Worm (Caenorhabditis elegans) whole organism, L1 larva: Measurements from ENCODE around the gene C04A2.15.
A peak's percentile ranks its signal among the peaks of the same experiment; 100 is the strongest.

ENCODE experiments used
- C16A3.4 ChIP-seq: fragments of 150-350 bp; optimal IDR thresholded peaks from 2 replicates; lab custom pipeline; 2014; ENCODE audit warnings: missing biosample characterization, missing genetic modification characterization
- C34B4.2 ChIP-seq: sonication (generic microtip); optimal IDR thresholded peaks from 2 replicates; lab custom pipeline; 2017; ENCODE audit warnings: mild to moderate bottlenecking, missing genetic modification characterization, missing compliant biosample characterization
- F16B12.6 ChIP-seq: fragments of 150-350 bp; optimal IDR thresholded peaks from 2 replicates; lab custom pipeline; 2014; ENCODE audit warnings: missing biosample characterization, missing genetic modification characterization
- Y116A8C.19 ChIP-seq: sonication (generic microtip); optimal IDR thresholded peaks from 2 replicates; lab custom pipeline; 2016; ENCODE audit warnings: missing compliant biosample characterization, missing genetic modification characterization, borderline replicate concordance
- aha-1 ChIP-seq: fragments of 150-350 bp; optimal IDR thresholded peaks from 2 replicates; lab custom pipeline; 2014; ENCODE audit warnings: missing biosample characterization, missing genetic modification characterization
- blmp-1 ChIP-seq: fragments of 150-350 bp; optimal IDR thresholded peaks from 2 replicates; lab custom pipeline; 2014; ENCODE audit warnings: missing biosample characterization, missing genetic modification characterization
- ceh-63 ChIP-seq: fragments of 200-800 bp; sonication (Bioruptor generic); optimal IDR thresholded peaks from 2 replicates; lab custom pipeline; 2018; ENCODE audit warnings: mild to moderate bottlenecking, missing genetic modification characterization, missing compliant biosample characterization
- ceh-8 ChIP-seq: fragments of 200-800 bp; sonication (Bioruptor generic); optimal IDR thresholded peaks from 2 replicates; lab custom pipeline; 2018; ENCODE audit warnings: mild to moderate bottlenecking, missing genetic modification characterization, moderate library complexity, missing compliant biosample characterization
- ceh-88 ChIP-seq: fragments of 200-800 bp; sonication (Bioruptor generic); IDR thresholded peaks from 2 replicates; pipeline ENCODE4 v1.3.6; 2022; ENCODE audit warnings: missing genetic modification characterization, missing compliant biosample characterization
- dpl-1 ChIP-seq, 3 experiments: fragments of 150-350 bp in 2 of 3; sonication (generic microtip) in 1 of 3; optimal IDR thresholded peaks; 2 replicates each; lab custom pipeline; 2014 to 2017; ENCODE audit warnings: missing biosample characterization in 3 of 3, missing genetic modification characterization in 3 of 3, missing genetic modification reagents in 3 of 3
- efl-1 ChIP-seq, 4 experiments: fragments of 150-350 bp; optimal IDR thresholded peaks in 3 of 4; peaks in 1 of 4; 1 replicate in 1 of 4; 2 replicates in 3 of 4; lab custom pipeline; 2014; ENCODE audit warnings: missing biosample characterization in 2 of 4, missing genetic modification characterization in 2 of 4, missing genetic modification reagents in 2 of 4
- egl-13 ChIP-seq: sonication (generic microtip); optimal IDR thresholded peaks from 2 replicates; lab custom pipeline; 2016; ENCODE audit warnings: missing genotype, missing genetic modification reagents, missing genetic modification characterization, missing compliant biosample characterization
- egl-27 ChIP-seq, 2 experiments: fragments of 150-350 bp in 1 of 2; sonication (generic microtip); optimal IDR thresholded peaks; 3 replicates each; lab custom pipeline; 2017 to 2018; ENCODE audit warnings: missing biosample characterization in 2 of 2, missing genetic modification characterization in 2 of 2, missing genetic modification reagents in 2 of 2
- elt-2 ChIP-seq: sonication (generic microtip); optimal IDR thresholded peaks from 2 replicates; lab custom pipeline; 2016; ENCODE audit warnings: missing genetic modification characterization, mild to moderate bottlenecking, inconsistent platforms, missing compliant biosample characterization, missing genetic modification reagents
- elt-3 ChIP-seq, 6 experiments: fragments of 150-350 bp in 1 of 6; sonication (generic microtip); optimal IDR thresholded peaks; 2 replicates each; lab custom pipeline; 2017 to 2018; ENCODE audit warnings: missing biosample characterization in 6 of 6, missing genetic modification characterization in 6 of 6, inconsistent platforms in 1 of 6
- fkh-4 ChIP-seq: sonication (generic microtip); optimal IDR thresholded peaks from 2 replicates; lab custom pipeline; 2016; ENCODE audit warnings: missing compliant biosample characterization, missing genetic modification characterization, borderline replicate concordance
- grh-1 ChIP-seq: fragments of 200-800 bp; sonication (Bioruptor generic); IDR thresholded peaks from 2 replicates; pipeline ENCODE4 v1.3.6; 2022; ENCODE audit warnings: missing genetic modification reagents, missing genetic modification characterization, missing compliant biosample characterization
- hlh-17 ChIP-seq: fragments of 200-800 bp; sonication (Bioruptor generic); optimal IDR thresholded peaks from 2 replicates; lab custom pipeline; 2018; ENCODE audit warnings: missing genetic modification characterization, mild to moderate bottlenecking, missing compliant biosample characterization, moderate library complexity, borderline replicate concordance
- hlh-4 ChIP-seq: sonication (generic microtip); optimal IDR thresholded peaks from 2 replicates; lab custom pipeline; 2016; ENCODE audit warnings: mild to moderate bottlenecking, missing genetic modification characterization, missing compliant biosample characterization
- hpl-2 ChIP-seq: fragments of 150-350 bp; optimal IDR thresholded peaks from 2 replicates; lab custom pipeline; 2014; ENCODE audit warnings: missing biosample characterization, missing genetic modification reagents, missing genetic modification characterization
- irx-1 ChIP-seq: sonication (generic microtip); optimal IDR thresholded peaks from 2 replicates; lab custom pipeline; 2016; ENCODE audit warnings: missing genetic modification characterization, missing compliant biosample characterization
- jun-1 ChIP-seq: fragments of 150-350 bp; optimal IDR thresholded peaks from 2 replicates; lab custom pipeline; 2014; ENCODE audit warnings: missing biosample characterization, missing genetic modification reagents, missing genetic modification characterization
- lin-14 ChIP-seq: fragments of 200-800 bp; sonication (Bioruptor generic); optimal IDR thresholded peaks from 2 replicates; lab custom pipeline; 2018; ENCODE audit warnings: mild to moderate bottlenecking, missing genetic modification characterization, moderate library complexity, missing compliant biosample characterization
- lsy-2 ChIP-seq, 2 experiments: fragments of 150-350 bp; optimal IDR thresholded peaks; 2 replicates each; lab custom pipeline; 2014; ENCODE audit warnings: missing biosample characterization in 2 of 2, missing genetic modification characterization in 2 of 2
- mep-1 ChIP-seq: fragments of 150-350 bp; optimal IDR thresholded peaks from 2 replicates; lab custom pipeline; 2014; ENCODE audit warnings: missing biosample characterization, missing genetic modification characterization
- nhr-19 ChIP-seq: fragments of 200-800 bp; sonication (Bioruptor generic); conservative IDR thresholded peaks from 2 replicates; pipeline ENCODE4 v1.3.6; 2022; ENCODE audit warnings: missing genetic modification characterization, missing compliant biosample characterization
- nhr-20 ChIP-seq: sonication (generic microtip); optimal IDR thresholded peaks from 2 replicates; lab custom pipeline; 2016; ENCODE audit warnings: mild to moderate bottlenecking, missing genetic modification characterization, missing compliant biosample characterization
- nhr-71 ChIP-seq: sonication (generic microtip); optimal IDR thresholded peaks from 2 replicates; lab custom pipeline; 2016; ENCODE audit warnings: mild to moderate bottlenecking, missing genetic modification characterization, moderate library complexity, missing compliant biosample characterization
- nhr-77 ChIP-seq: fragments of 150-350 bp; optimal IDR thresholded peaks from 2 replicates; lab custom pipeline; 2014; ENCODE audit warnings: missing biosample characterization, missing genetic modification characterization
- nhr-85 ChIP-seq: sonication (generic microtip); peaks from one replicate; lab custom pipeline; 2016; ENCODE audit warnings: missing genetic modification characterization, inconsistent platforms, missing compliant biosample characterization
- rnt-1 ChIP-seq: sonication (generic microtip); optimal IDR thresholded peaks from 2 replicates; lab custom pipeline; 2016; ENCODE audit warnings: mild to moderate bottlenecking, missing genetic modification characterization, moderate library complexity, missing compliant biosample characterization
- snpc-4 ChIP-seq: fragments of 150-350 bp; optimal IDR thresholded peaks from 2 replicates; lab custom pipeline; 2014; ENCODE audit warnings: missing biosample characterization, missing genetic modification characterization
- snu-23 ChIP-seq: sonication (generic microtip); optimal IDR thresholded peaks from 2 replicates; lab custom pipeline; 2016; ENCODE audit warnings: missing genetic modification characterization, missing compliant biosample characterization
- tlp-1 ChIP-seq: fragments of 150-350 bp; optimal IDR thresholded peaks from 2 replicates; lab custom pipeline; 2014; ENCODE audit warnings: missing biosample characterization, missing genetic modification characterization
- unc-62 ChIP-seq: fragments of 150-350 bp; optimal IDR thresholded peaks from 2 replicates; lab custom pipeline; 2014; ENCODE audit warnings: missing biosample characterization, missing genetic modification reagents, missing genetic modification characterization
- unc-86 ChIP-seq: sonication (generic microtip); optimal IDR thresholded peaks from 2 replicates; lab custom pipeline; 2016; ENCODE audit warnings: missing genetic modification characterization, missing compliant biosample characterization
- vab-15 ChIP-seq: sonication (generic microtip); optimal IDR thresholded peaks from 2 replicates; lab custom pipeline; 2017; ENCODE audit warnings: missing genotype, mild to moderate bottlenecking, missing genetic modification characterization, missing compliant biosample characterization
- xbp-1 ChIP-seq: sonication (generic microtip); optimal IDR thresholded peaks from 2 replicates; lab custom pipeline; 2016; ENCODE audit warnings: missing genetic modification characterization, missing compliant biosample characterization
- ztf-11 ChIP-seq, 2 experiments: sonication (generic microtip); optimal IDR thresholded peaks; 2 replicates each; lab custom pipeline; 2016 to 2017; ENCODE audit warnings: missing genetic modification characterization in 2 of 2, missing biosample characterization in 1 of 2, missing compliant biosample characterization in 1 of 2

The C04A2.15 gene

DNA sequence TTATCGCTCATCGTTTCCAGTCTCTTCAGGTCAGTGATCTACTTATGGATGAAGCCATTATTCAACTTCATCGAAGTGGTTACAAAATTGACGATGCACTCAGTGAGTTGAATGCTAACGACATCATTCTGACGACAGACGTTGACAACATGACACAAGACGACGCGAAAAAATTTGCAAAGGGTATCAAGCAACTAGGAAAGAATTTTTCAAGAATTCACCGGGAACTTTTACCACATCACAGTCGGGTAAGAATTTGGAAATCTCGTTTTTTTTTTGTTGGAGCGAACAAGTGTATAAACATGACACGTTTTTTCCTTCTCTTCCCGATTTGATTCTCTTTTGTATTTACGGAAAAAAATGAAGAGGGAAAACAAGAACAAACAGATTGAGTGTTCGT, 11.4 kb upstream of the C04A2.15 start:
- TF ChIP-seq dpl-1 (GFP tag; optimal IDR thresholded peaks at IDR 0.05; lab: Kevin White, UChicago) (no peak), egl-27 (tag; optimal IDR thresholded peaks at IDR 0.05; lab: Kevin White, UChicago) (no peak), xbp-1 (tag; lab: Kevin White, UChicago) (no peak), ztf-11 (tag; optimal IDR thresholded peaks at IDR 0.05; lab: Kevin White, UChicago) (no peak), egl-13 (no peak), elt-3 (tag; optimal IDR thresholded peaks at IDR 0.05; lab: Kevin White, UChicago) (no peak), blmp-1 (no peak), snpc-4 (no peak)
- TF ChIP-seq, all 84 proteins: peak for 0

DNA sequence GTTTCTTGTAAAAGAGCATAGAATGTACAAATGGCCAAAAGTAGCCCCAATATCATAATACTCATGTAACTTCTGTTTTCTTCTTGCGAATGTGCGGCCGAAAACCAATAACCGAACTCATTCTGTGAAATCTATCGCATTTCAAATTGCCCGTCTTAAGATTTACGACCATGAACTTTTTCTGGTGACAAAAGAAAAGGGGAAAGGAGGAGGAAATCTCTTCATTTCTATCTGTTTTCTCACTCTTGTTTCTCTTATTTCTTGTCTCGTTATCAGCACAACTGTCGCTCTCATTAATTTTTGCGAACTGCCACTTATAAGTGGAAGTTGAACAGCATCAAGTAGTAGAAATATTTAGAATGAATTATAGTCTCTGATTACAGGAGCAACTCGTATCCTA, 10.9 kb upstream of the C04A2.15 start:
- TF ChIP-seq hlh-4 (tag; lab: Kevin White, UChicago): no peak
- TF ChIP-seq aha-1 (tag; lab: Kevin White, UChicago): no peak
- TF ChIP-seq xbp-1 (tag; lab: Kevin White, UChicago): no peak
- TF ChIP-seq nhr-85 (tag; lab: Kevin White, UChicago): peak; percentile 82
- peak; percentile 54 for TF ChIP-seq rnt-1
- TF ChIP-seq lin-14: peak; percentile 83
- no peak for TF ChIP-seq C34B4.2 (tag; lab: Kevin White, UChicago)
- TF ChIP-seq grh-1 (GFP tag; lab: Robert Waterston, UW): no peak
- no peak for TF ChIP-seq jun-1 (tag; lab: Kevin White, UChicago)
- peak; percentile 40 for TF ChIP-seq nhr-20
- peak in 1 of 2 experiments; percentile 52 for TF ChIP-seq lsy-2 (tag; optimal IDR thresholded peaks at IDR 0.05; lab: Kevin White, UChicago)
- TF ChIP-seq elt-2 (tag; lab: Kevin White, UChicago): no peak
- TF ChIP-seq blmp-1: peak; percentile 95
- peak; percentile 18 for TF ChIP-seq snu-23 (GFP tag; lab: Kevin White, UChicago)
- peak in 2 of 6 experiments; percentile 25 to 53 for TF ChIP-seq elt-3 (tag; optimal IDR thresholded peaks at IDR 0.05; lab: Kevin White, UChicago)
- TF ChIP-seq nhr-19 (GFP tag; lab: Robert Waterston, UW): peak; percentile 19; the same call in 1 of the 2 replicates
- no peak for TF ChIP-seq irx-1 (tag; lab: Kevin White, UChicago)
- TF ChIP-seq unc-62 (GFP tag; lab: Kevin White, UChicago): no peak
- TF ChIP-seq nhr-71 (tag; lab: Kevin White, UChicago): peak; percentile 68
- TF ChIP-seq C16A3.4 (tag; lab: Kevin White, UChicago): no peak
- TF ChIP-seq mep-1 (tag; lab: Kevin White, UChicago): peak; percentile 25
- TF ChIP-seq hlh-17: no peak

DNA sequence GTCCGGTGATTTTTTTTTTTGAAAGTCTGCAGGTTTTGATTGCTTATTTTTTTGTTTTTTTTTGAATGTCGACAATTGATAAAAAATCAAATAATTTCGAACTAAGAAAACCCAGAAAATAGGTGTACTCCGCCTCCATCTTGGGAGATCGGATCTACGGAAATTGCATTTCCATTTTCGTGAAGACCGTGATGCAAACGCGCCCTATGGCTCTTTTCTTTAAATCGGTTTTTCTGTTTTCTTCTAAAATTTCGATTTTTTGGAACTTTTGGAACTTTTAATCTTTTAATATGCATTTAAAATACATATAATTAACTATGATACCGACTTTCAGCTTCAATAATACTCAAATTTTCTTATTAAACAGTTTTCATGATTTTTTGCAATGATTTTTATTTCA, 10.0 kb upstream of the C04A2.15 start:
- TF ChIP-seq fkh-4 (tag; lab: Kevin White, UChicago): no peak
- TF ChIP-seq ceh-63 (GFP tag; lab: Kevin White, UChicago): no peak
- TF ChIP-seq egl-13: no peak
- TF ChIP-seq ceh-8 (GFP tag; lab: Kevin White, UChicago): no peak
- TF ChIP-seq tlp-1: no peak
- no peak for TF ChIP-seq unc-86 (tag; lab: Kevin White, UChicago)
- no peak for TF ChIP-seq ceh-88
- TF ChIP-seq Y116A8C.19 (tag; lab: Kevin White, UChicago): no peak
- no peak for TF ChIP-seq lsy-2 (tag; optimal IDR thresholded peaks at IDR 0.05; lab: Kevin White, UChicago)
- no peak for TF ChIP-seq nhr-77 (tag; lab: Kevin White, UChicago)
- TF ChIP-seq efl-1 (optimal IDR thresholded peaks at IDR 0.05; lab: Kevin White, UChicago): no peak
- no peak for TF ChIP-seq efl-1 (GFP tag; optimal IDR thresholded peaks at IDR 0.05 in 1 of 2; lab: Kevin White, UChicago)
- TF ChIP-seq F16B12.6: no peak
- TF ChIP-seq vab-15 (tag; lab: Kevin White, UChicago): no peak
- TF ChIP-seq hpl-2: no peak
